Worm (Caenorhabditis elegans) whole organism, L1 larva: ENCODE measurements around the gene H40L08.7.

Experiments
- Y116A8C.19 ChIP-seq: sonication (generic microtip); optimal IDR thresholded peaks from 2 replicates; lab custom pipeline; 2016; ENCODE audit warnings: missing compliant biosample characterization, missing genetic modification characterization, borderline replicate concordance
- aly-2 ChIP-seq: fragments of 150-350 bp; optimal IDR thresholded peaks from 2 replicates; lab custom pipeline; 2014; ENCODE audit warnings: missing biosample characterization, missing genetic modification characterization
- blmp-1 ChIP-seq: fragments of 150-350 bp; optimal IDR thresholded peaks from 2 replicates; lab custom pipeline; 2014; ENCODE audit warnings: missing biosample characterization, missing genetic modification characterization
- ceh-63 ChIP-seq: fragments of 200-800 bp; sonication (Bioruptor generic); optimal IDR thresholded peaks from 2 replicates; lab custom pipeline; 2018; ENCODE audit warnings: mild to moderate bottlenecking, missing genetic modification characterization, missing compliant biosample characterization
- ceh-8 ChIP-seq: fragments of 200-800 bp; sonication (Bioruptor generic); optimal IDR thresholded peaks from 2 replicates; lab custom pipeline; 2018; ENCODE audit warnings: mild to moderate bottlenecking, missing genetic modification characterization, moderate library complexity, missing compliant biosample characterization
- ceh-82 ChIP-seq, 3 experiments: fragments of 150-350 bp in 1 of 3; sonication (generic microtip) in 2 of 3; optimal IDR thresholded peaks; 2 replicates each; lab custom pipeline; 2014 to 2017; ENCODE audit warnings: missing biosample characterization in 3 of 3, missing genetic modification characterization in 3 of 3
- ceh-88 ChIP-seq: fragments of 200-800 bp; sonication (Bioruptor generic); IDR thresholded peaks from 2 replicates; pipeline ENCODE4 v1.3.6; 2022; ENCODE audit warnings: missing genetic modification characterization, missing compliant biosample characterization
- ceh-90 ChIP-seq: sonication (generic microtip); optimal IDR thresholded peaks from 2 replicates; lab custom pipeline; 2016; ENCODE audit warnings: missing genetic modification characterization, missing compliant biosample characterization
- ces-1 ChIP-seq: fragments of 150-350 bp; optimal IDR thresholded peaks from 2 replicates; lab custom pipeline; 2014; ENCODE audit warnings: missing biosample characterization, missing genetic modification reagents, missing genetic modification characterization
- dpl-1 ChIP-seq, 3 experiments: fragments of 150-350 bp in 2 of 3; sonication (generic microtip) in 1 of 3; optimal IDR thresholded peaks; 2 replicates each; lab custom pipeline; 2014 to 2017; ENCODE audit warnings: missing biosample characterization in 3 of 3, missing genetic modification characterization in 3 of 3, missing genetic modification reagents in 3 of 3
- dsc-1 ChIP-seq: sonication (generic microtip); optimal IDR thresholded peaks from 2 replicates; lab custom pipeline; 2016; ENCODE audit warnings: mild to moderate bottlenecking, missing genetic modification characterization, missing compliant biosample characterization
- efl-1 ChIP-seq, 4 experiments: fragments of 150-350 bp; optimal IDR thresholded peaks in 3 of 4; peaks in 1 of 4; 1 replicate in 1 of 4; 2 replicates in 3 of 4; lab custom pipeline; 2014; ENCODE audit warnings: missing biosample characterization in 2 of 4, missing genetic modification characterization in 2 of 4, missing genetic modification reagents in 2 of 4
- efl-3 ChIP-seq: fragments of 200-800 bp; sonication (Bioruptor generic); optimal IDR thresholded peaks from 2 replicates; lab custom pipeline; 2018; ENCODE audit warnings: mild to moderate bottlenecking, missing genetic modification characterization, missing compliant biosample characterization
- egl-13 ChIP-seq: sonication (generic microtip); optimal IDR thresholded peaks from 2 replicates; lab custom pipeline; 2016; ENCODE audit warnings: missing genotype, missing genetic modification reagents, missing genetic modification characterization, missing compliant biosample characterization
- egl-27 ChIP-seq, 2 experiments: fragments of 150-350 bp in 1 of 2; sonication (generic microtip); optimal IDR thresholded peaks; 3 replicates each; lab custom pipeline; 2017 to 2018; ENCODE audit warnings: missing biosample characterization in 2 of 2, missing genetic modification characterization in 2 of 2, missing genetic modification reagents in 2 of 2
- elt-2 ChIP-seq: sonication (generic microtip); optimal IDR thresholded peaks from 2 replicates; lab custom pipeline; 2016; ENCODE audit warnings: missing genetic modification characterization, mild to moderate bottlenecking, inconsistent platforms, missing compliant biosample characterization, missing genetic modification reagents
- elt-3 ChIP-seq, 6 experiments: fragments of 150-350 bp in 1 of 6; sonication (generic microtip); optimal IDR thresholded peaks; 2 replicates each; lab custom pipeline; 2017 to 2018; ENCODE audit warnings: missing biosample characterization in 6 of 6, missing genetic modification characterization in 6 of 6, inconsistent platforms in 1 of 6
- ets-5 ChIP-seq: fragments of 200-800 bp; sonication (Bioruptor generic); IDR thresholded peaks from 2 replicates; pipeline ENCODE4 v1.3.6; 2022; ENCODE audit warnings: missing genetic modification characterization, missing compliant biosample characterization
- fkh-10 ChIP-seq: sonication (generic microtip); optimal IDR thresholded peaks from 2 replicates; lab custom pipeline; 2017; ENCODE audit warnings: missing biosample characterization, missing genetic modification reagents, missing genetic modification characterization
- fkh-8 ChIP-seq: sonication (generic microtip); optimal IDR thresholded peaks from 2 replicates; lab custom pipeline; 2016; ENCODE audit warnings: mild to moderate bottlenecking, missing genetic modification characterization, missing compliant biosample characterization
- grh-1 ChIP-seq: fragments of 200-800 bp; sonication (Bioruptor generic); IDR thresholded peaks from 2 replicates; pipeline ENCODE4 v1.3.6; 2022; ENCODE audit warnings: missing genetic modification reagents, missing genetic modification characterization, missing compliant biosample characterization
- hlh-4 ChIP-seq: sonication (generic microtip); optimal IDR thresholded peaks from 2 replicates; lab custom pipeline; 2016; ENCODE audit warnings: mild to moderate bottlenecking, missing genetic modification characterization, missing compliant biosample characterization
- irx-1 ChIP-seq: sonication (generic microtip); optimal IDR thresholded peaks from 2 replicates; lab custom pipeline; 2016; ENCODE audit warnings: missing genetic modification characterization, missing compliant biosample characterization
- isw-1 ChIP-seq: fragments of 200-800 bp; sonication (Bioruptor generic); IDR thresholded peaks from 2 replicates; pipeline ENCODE4 v1.3.6; 2022; ENCODE audit warnings: missing genetic modification characterization, missing compliant biosample characterization
- lin-13 ChIP-seq: fragments of 150-350 bp; optimal IDR thresholded peaks from 2 replicates; lab custom pipeline; 2014; ENCODE audit warnings: missing biosample characterization, missing genetic modification reagents, missing genetic modification characterization
- lin-15B ChIP-seq: fragments of 150-350 bp; sonication (generic microtip); optimal IDR thresholded peaks from 3 replicates; lab custom pipeline; 2014; ENCODE audit warnings: missing biosample characterization, missing genetic modification characterization
- lin-35 ChIP-seq, 2 experiments: fragments of 150-350 bp; optimal IDR thresholded peaks; 2 replicates each; lab custom pipeline; 2014; ENCODE audit warnings: missing biosample characterization in 2 of 2, missing genetic modification characterization in 2 of 2, missing genetic modification reagents in 2 of 2
- lin-39 ChIP-seq: fragments of 150-350 bp; optimal IDR thresholded peaks from 2 replicates; lab custom pipeline; 2014; ENCODE audit warnings: missing biosample characterization, missing genetic modification reagents, missing genetic modification characterization
- lsy-2 ChIP-seq, 2 experiments: fragments of 150-350 bp; optimal IDR thresholded peaks; 2 replicates each; lab custom pipeline; 2014; ENCODE audit warnings: missing biosample characterization in 2 of 2, missing genetic modification characterization in 2 of 2
- mef-2 ChIP-seq: fragments of 150-350 bp; optimal IDR thresholded peaks from 2 replicates; lab custom pipeline; 2014; ENCODE audit warnings: missing biosample characterization, missing genetic modification characterization
- mep-1 ChIP-seq: fragments of 150-350 bp; optimal IDR thresholded peaks from 2 replicates; lab custom pipeline; 2014; ENCODE audit warnings: missing biosample characterization, missing genetic modification characterization
- nhr-11 ChIP-seq: fragments of 150-350 bp; optimal IDR thresholded peaks from 2 replicates; lab custom pipeline; 2014; ENCODE audit warnings: missing biosample characterization, missing genetic modification characterization
- nhr-12 ChIP-seq: sonication (generic microtip); optimal IDR thresholded peaks from 2 replicates; lab custom pipeline; 2017; ENCODE audit warnings: missing biosample characterization, missing genetic modification characterization
- nhr-28 ChIP-seq: fragments of 150-350 bp; optimal IDR thresholded peaks from 2 replicates; lab custom pipeline; 2014; ENCODE audit warnings: missing biosample characterization, missing genetic modification characterization
- nhr-76 ChIP-seq: sonication (generic microtip); optimal IDR thresholded peaks from 2 replicates; lab custom pipeline; 2017; ENCODE audit warnings: missing biosample characterization, missing genetic modification characterization
- nhr-77 ChIP-seq: fragments of 150-350 bp; optimal IDR thresholded peaks from 2 replicates; lab custom pipeline; 2014; ENCODE audit warnings: missing biosample characterization, missing genetic modification characterization
- nhr-84 ChIP-seq: sonication (generic microtip); optimal IDR thresholded peaks from 2 replicates; lab custom pipeline; 2017; ENCODE audit warnings: missing biosample characterization, missing genetic modification characterization
- nhr-85 ChIP-seq: sonication (generic microtip); peaks from one replicate; lab custom pipeline; 2016; ENCODE audit warnings: missing genetic modification characterization, inconsistent platforms, missing compliant biosample characterization
- pag-3 ChIP-seq: sonication (generic microtip); optimal IDR thresholded peaks from 2 replicates; lab custom pipeline; 2017; ENCODE audit warnings: missing genetic modification characterization, mild to moderate bottlenecking, missing compliant biosample characterization, antibody characterized with exemption, borderline replicate concordance; ENCODE audit not compliant: insufficient read depth
- pqm-1 ChIP-seq: sonication (generic microtip); optimal IDR thresholded peaks from 3 replicates; lab custom pipeline; 2017; ENCODE audit warnings: missing biosample characterization, missing genetic modification characterization
- rnt-1 ChIP-seq: sonication (generic microtip); optimal IDR thresholded peaks from 2 replicates; lab custom pipeline; 2016; ENCODE audit warnings: mild to moderate bottlenecking, missing genetic modification characterization, moderate library complexity, missing compliant biosample characterization
- skn-1 ChIP-seq: fragments of 150-350 bp; optimal IDR thresholded peaks from 2 replicates; lab custom pipeline; 2014; ENCODE audit warnings: missing biosample characterization, missing genetic modification characterization
- snpc-4 ChIP-seq: fragments of 150-350 bp; optimal IDR thresholded peaks from 2 replicates; lab custom pipeline; 2014; ENCODE audit warnings: missing biosample characterization, missing genetic modification characterization
- snu-23 ChIP-seq: sonication (generic microtip); optimal IDR thresholded peaks from 2 replicates; lab custom pipeline; 2016; ENCODE audit warnings: missing genetic modification characterization, missing compliant biosample characterization
- sox-4 ChIP-seq: sonication (generic microtip); optimal IDR thresholded peaks from 2 replicates; lab custom pipeline; 2016; ENCODE audit warnings: missing genetic modification characterization, missing compliant biosample characterization
- sptf-1 ChIP-seq: fragments of 150-350 bp; optimal IDR thresholded peaks from 2 replicates; lab custom pipeline; 2014; ENCODE audit warnings: missing biosample characterization, missing genetic modification characterization
- tbx-2 ChIP-seq: sonication (generic microtip); optimal IDR thresholded peaks from 2 replicates; lab custom pipeline; 2016; ENCODE audit warnings: missing genetic modification characterization, missing compliant biosample characterization
- unc-30 ChIP-seq: sonication (generic microtip); optimal IDR thresholded peaks from 2 replicates; lab custom pipeline; 2017; ENCODE audit warnings: missing biosample characterization, missing genetic modification characterization
- unc-62 ChIP-seq: fragments of 150-350 bp; optimal IDR thresholded peaks from 2 replicates; lab custom pipeline; 2014; ENCODE audit warnings: missing biosample characterization, missing genetic modification reagents, missing genetic modification characterization
- unc-86 ChIP-seq: sonication (generic microtip); optimal IDR thresholded peaks from 2 replicates; lab custom pipeline; 2016; ENCODE audit warnings: missing genetic modification characterization, missing compliant biosample characterization
- xbp-1 ChIP-seq: sonication (generic microtip); optimal IDR thresholded peaks from 2 replicates; lab custom pipeline; 2016; ENCODE audit warnings: missing genetic modification characterization, missing compliant biosample characterization
- zag-1 ChIP-seq: fragments of 150-350 bp; optimal IDR thresholded peaks from 2 replicates; lab custom pipeline; 2014; ENCODE audit warnings: missing biosample characterization, missing genetic modification characterization
- zip-4 ChIP-seq: fragments of 200-800 bp; sonication (Bioruptor generic); optimal IDR thresholded peaks from 2 replicates; lab custom pipeline; 2018; ENCODE audit warnings: mild to moderate bottlenecking, missing genetic modification characterization, moderate library complexity, missing compliant biosample characterization

H40L08.7 gene

ce11 chrX:15100369-15100963, 22.9 kb upstream of the H40L08.7 start, which contains the start of gene dhhc-1 (continued):
- TF ChIP-seq elt-3 (tag; optimal IDR thresholded peaks at IDR 0.05; lab: Kevin White, UChicago): no peak
- no peak for TF ChIP-seq sptf-1 (tag; lab: Kevin White, UChicago)
- TF ChIP-seq mef-2 (tag; lab: Kevin White, UChicago): no peak
- peak; percentile 24 for TF ChIP-seq xbp-1 (tag; lab: Kevin White, UChicago)
- peak; percentile 42 for TF ChIP-seq blmp-1 (tag; lab: Kevin White, UChicago)
- TF ChIP-seq egl-13 (tag; lab: Kevin White, UChicago): no peak
- TF ChIP-seq ets-5 (GFP tag; lab: Robert Waterston, UW): no peak
- no peak for TF ChIP-seq zip-4 (GFP tag; lab: Kevin White, UChicago)
- TF ChIP-seq grh-1 (GFP tag; lab: Robert Waterston, UW): no peak
- TF ChIP-seq nhr-28: no peak
- no peak for TF ChIP-seq zag-1
- peak; percentile 19 to 60 (median 28) for TF ChIP-seq ceh-82 (tag; optimal IDR thresholded peaks at IDR 0.05; lab: Kevin White, UChicago)
- no peak for TF ChIP-seq lin-15B (tag; lab: Kevin White, UChicago)
- TF ChIP-seq egl-27 (tag; optimal IDR thresholded peaks at IDR 0.05; lab: Kevin White, UChicago): no peak
- TF ChIP-seq ceh-88 (GFP tag; lab: Robert Waterston, UW): no peak
- peak; percentile 16 to 24 for TF ChIP-seq lin-35 (GFP tag; optimal IDR thresholded peaks at IDR 0.05; lab: Kevin White, UChicago)
- TF ChIP-seq pag-3 (tag; lab: Kevin White, UChicago): peak; percentile 63
- peak; percentile 48 for TF ChIP-seq mep-1 (tag; lab: Kevin White, UChicago)
- TF ChIP-seq efl-1 (optimal IDR thresholded peaks at IDR 0.05; lab: Kevin White, UChicago): peak in 1 of 2 experiments; percentile 30
- no peak for TF ChIP-seq efl-1 (GFP tag; optimal IDR thresholded peaks at IDR 0.05 in 1 of 2; lab: Kevin White, UChicago)
- TF ChIP-seq Y116A8C.19 (tag; lab: Kevin White, UChicago): no peak
- TF ChIP-seq pqm-1 (tag; lab: Kevin White, UChicago): no peak
- TF ChIP-seq lin-39 (tag; lab: Kevin White, UChicago): peak; percentile 25
- TF ChIP-seq irx-1 (tag; lab: Kevin White, UChicago): no peak
- TF ChIP-seq snpc-4 (tag; lab: Kevin White, UChicago): no peak
- no peak for TF ChIP-seq sox-4
- no peak for TF ChIP-seq nhr-85 (tag; lab: Kevin White, UChicago)
- TF ChIP-seq fkh-8 (tag; lab: Kevin White, UChicago): no peak
- peak; percentile 68 for TF ChIP-seq snu-23
- TF ChIP-seq dpl-1 (GFP tag; optimal IDR thresholded peaks at IDR 0.05; lab: Kevin White, UChicago): peak in 1 of 3 experiments; percentile 6
- TF ChIP-seq ceh-63 (GFP tag; lab: Kevin White, UChicago): no peak
- no peak for TF ChIP-seq nhr-12 (tag; lab: Kevin White, UChicago)
- TF ChIP-seq tbx-2 (tag; lab: Kevin White, UChicago): peak; percentile 31
- TF ChIP-seq fkh-10 (GFP tag; lab: Kevin White, UChicago): no peak
- TF ChIP-seq isw-1 (GFP tag; lab: Robert Waterston, UW): no peak; the same call in 1 of the 2 replicates
- TF ChIP-seq nhr-11 (tag; lab: Kevin White, UChicago): no peak
- TF ChIP-seq ceh-8 (GFP tag; lab: Kevin White, UChicago): no peak
- peak; percentile 28 for TF ChIP-seq rnt-1
- no peak for TF ChIP-seq efl-3 (GFP tag; lab: Kevin White, UChicago)
- no peak for TF ChIP-seq nhr-77 (tag; lab: Kevin White, UChicago)
- TF ChIP-seq ces-1 (GFP tag; lab: Kevin White, UChicago): no peak
- peak in 1 of 2 experiments; percentile 15 for TF ChIP-seq lsy-2 (tag; optimal IDR thresholded peaks at IDR 0.05; lab: Kevin White, UChicago)
- TF ChIP-seq nhr-84 (tag; lab: Kevin White, UChicago): no peak
- no peak for TF ChIP-seq skn-1
- no peak for TF ChIP-seq dsc-1 (tag; lab: Kevin White, UChicago)
- no peak for TF ChIP-seq ceh-90 (tag; lab: Kevin White, UChicago)
- no peak for TF ChIP-seq unc-86 (tag; lab: Kevin White, UChicago)
- TF ChIP-seq nhr-76: no peak
- no peak for TF ChIP-seq unc-62 (GFP tag; lab: Kevin White, UChicago)
- no peak for TF ChIP-seq lin-13
- TF ChIP-seq unc-30: no peak
- no peak for TF ChIP-seq aly-2
- TF ChIP-seq elt-2: no peak
- TF ChIP-seq hlh-4 (tag; lab: Kevin White, UChicago): no peak
